Worm (Caenorhabditis elegans) whole organism, mixed stage, embryonic: ENCODE results near the gene cpg-19.

Experiments
- M03D4.4 ChIP-seq: sonication (generic microtip); optimal IDR thresholded peaks from 2 replicates; lab custom pipeline; 2017; ENCODE audit warnings: mild to moderate bottlenecking, missing genetic modification characterization, missing compliant biosample characterization
- bed-3 ChIP-seq: fragments of 200-800 bp; sonication (Bioruptor generic); optimal IDR thresholded peaks from 3 replicates; lab custom pipeline; 2018; ENCODE audit warnings: mild to moderate bottlenecking, missing genetic modification characterization, moderate library complexity, missing compliant biosample characterization
- blmp-1 ChIP-seq: fragments of 150-350 bp; optimal IDR thresholded peaks from 2 replicates; lab custom pipeline; 2014; ENCODE audit warnings: missing biosample characterization, missing genetic modification characterization
- ceh-39 ChIP-seq: fragments of 150-350 bp; optimal IDR thresholded peaks from 2 replicates; lab custom pipeline; 2014; ENCODE audit warnings: missing biosample characterization, missing genetic modification characterization
- ceh-83 ChIP-seq: fragments of 200-800 bp; sonication (Bioruptor generic); optimal IDR thresholded peaks from 2 replicates; lab custom pipeline; 2018; ENCODE audit warnings: mild to moderate bottlenecking, missing genetic modification characterization, missing compliant biosample characterization
- ces-1 ChIP-seq: fragments of 150-350 bp; optimal IDR thresholded peaks from 2 replicates; lab custom pipeline; 2014; ENCODE audit warnings: missing biosample characterization, missing genetic modification reagents, missing genetic modification characterization
- cnd-1 ChIP-seq: fragments of 200-800 bp; sonication (Bioruptor generic); optimal IDR thresholded peaks from 2 replicates; lab custom pipeline; 2018; ENCODE audit warnings: mild to moderate bottlenecking, missing genetic modification characterization, missing compliant biosample characterization
- drap-1 ChIP-seq: fragments of 200-800 bp; sonication (Bioruptor generic); optimal IDR thresholded peaks from 3 replicates; lab custom pipeline; 2018; ENCODE audit warnings: mild to moderate bottlenecking, missing genetic modification characterization, missing compliant biosample characterization
- elt-1 ChIP-seq: sonication (generic microtip); optimal IDR thresholded peaks from 2 replicates; lab custom pipeline; 2017; ENCODE audit warnings: missing genetic modification characterization, mild to moderate bottlenecking, missing compliant biosample characterization, antibody characterized with exemption, moderate library complexity, borderline replicate concordance; ENCODE audit not compliant: insufficient read depth
- elt-3 ChIP-seq: fragments of 150-350 bp; optimal IDR thresholded peaks from 2 replicates; lab custom pipeline; 2014; ENCODE audit warnings: missing biosample characterization, missing genetic modification characterization
- hlh-1 ChIP-seq: fragments of 150-350 bp; optimal IDR thresholded peaks from 2 replicates; lab custom pipeline; 2014; ENCODE audit warnings: missing biosample characterization, missing genetic modification reagents, missing genetic modification characterization
- lin-32 ChIP-seq: fragments of 200-800 bp; sonication (Bioruptor generic); optimal IDR thresholded peaks from 2 replicates; lab custom pipeline; 2018; ENCODE audit warnings: mild to moderate bottlenecking, missing genetic modification characterization, missing compliant biosample characterization
- lsy-2 ChIP-seq: fragments of 150-350 bp; optimal IDR thresholded peaks from 2 replicates; lab custom pipeline; 2014; ENCODE audit warnings: missing biosample characterization, missing genetic modification characterization
- mep-1 ChIP-seq: fragments of 150-350 bp; optimal IDR thresholded peaks from 2 replicates; lab custom pipeline; 2017; ENCODE audit warnings: missing biosample characterization, missing genetic modification reagents, missing genetic modification characterization, inconsistent platforms
- nhr-12 ChIP-seq: fragments of 150-350 bp; optimal IDR thresholded peaks from 2 replicates; lab custom pipeline; 2014; ENCODE audit warnings: missing biosample characterization, missing genetic modification characterization
- nhr-2 ChIP-seq: fragments of 150-350 bp; optimal IDR thresholded peaks from 2 replicates; lab custom pipeline; 2014; ENCODE audit warnings: missing biosample characterization, missing genetic modification characterization
- nhr-237 ChIP-seq: fragments of 150-350 bp; optimal IDR thresholded peaks from 2 replicates; lab custom pipeline; 2014; ENCODE audit warnings: missing biosample characterization, missing genetic modification characterization
- nhr-76 ChIP-seq: sonication (generic microtip); optimal IDR thresholded peaks from 2 replicates; lab custom pipeline; 2017; ENCODE audit warnings: missing biosample characterization, missing genetic modification characterization
- pha-4 ChIP-seq: fragments of 150-350 bp; optimal IDR thresholded peaks from 2 replicates; lab custom pipeline; 2018; ENCODE audit warnings: missing biosample characterization, missing genetic modification reagents, missing genetic modification characterization
- sem-2 ChIP-seq: fragments of 200-800 bp; sonication (Bioruptor generic); optimal IDR thresholded peaks from 2 replicates; lab custom pipeline; 2018; ENCODE audit warnings: mild to moderate bottlenecking, missing genetic modification characterization, missing compliant biosample characterization
- snpc-4 ChIP-seq: fragments of 150-350 bp; optimal IDR thresholded peaks from 2 replicates; lab custom pipeline; 2014; ENCODE audit warnings: missing biosample characterization, missing genetic modification characterization
- sptf-1 ChIP-seq: sonication (generic microtip); optimal IDR thresholded peaks from 2 replicates; lab custom pipeline; 2017; ENCODE audit warnings: mild to moderate bottlenecking, missing genetic modification characterization, moderate library complexity, missing compliant biosample characterization
- tbx-8 ChIP-seq: fragments of 200-800 bp; sonication (Bioruptor generic); optimal IDR thresholded peaks from 2 replicates; lab custom pipeline; 2018; ENCODE audit warnings: mild to moderate bottlenecking, missing genetic modification characterization, moderate library complexity, missing compliant biosample characterization
- unc-120 ChIP-seq: sonication (generic microtip); optimal IDR thresholded peaks from 2 replicates; lab custom pipeline; 2017; ENCODE audit warnings: missing genetic modification characterization, missing compliant biosample characterization; ENCODE audit not compliant: poor library complexity, severe bottlenecking
- unc-39 ChIP-seq: fragments of 150-350 bp; optimal IDR thresholded peaks from 2 replicates; lab custom pipeline; 2014; ENCODE audit warnings: missing biosample characterization, missing genetic modification characterization
- unc-62 ChIP-seq: fragments of 150-350 bp; optimal IDR thresholded peaks from 2 replicates; lab custom pipeline; 2014; ENCODE audit warnings: missing biosample characterization, missing genetic modification reagents, missing genetic modification characterization
- zip-8 ChIP-seq: fragments of 150-350 bp; optimal IDR thresholded peaks from 2 replicates; lab custom pipeline; 2014; ENCODE audit warnings: missing biosample characterization, missing genetic modification characterization
- ztf-11 ChIP-seq: fragments of 150-350 bp; optimal IDR thresholded peaks from 2 replicates; lab custom pipeline; 2014; ENCODE audit warnings: missing biosample characterization, missing genetic modification characterization

Gene cpg-19

ce11 chrX:16643246-16643645, 21.6 kb downstream of the cpg-19 start:
- TF ChIP-seq unc-62: no peak
- no peak for TF ChIP-seq pha-4 (tag; lab: Kevin White, UChicago)
- no peak for TF ChIP-seq bed-3 (GFP tag; lab: Kevin White, UChicago)
- TF ChIP-seq unc-120 (tag; lab: Kevin White, UChicago): no peak

DNA sequence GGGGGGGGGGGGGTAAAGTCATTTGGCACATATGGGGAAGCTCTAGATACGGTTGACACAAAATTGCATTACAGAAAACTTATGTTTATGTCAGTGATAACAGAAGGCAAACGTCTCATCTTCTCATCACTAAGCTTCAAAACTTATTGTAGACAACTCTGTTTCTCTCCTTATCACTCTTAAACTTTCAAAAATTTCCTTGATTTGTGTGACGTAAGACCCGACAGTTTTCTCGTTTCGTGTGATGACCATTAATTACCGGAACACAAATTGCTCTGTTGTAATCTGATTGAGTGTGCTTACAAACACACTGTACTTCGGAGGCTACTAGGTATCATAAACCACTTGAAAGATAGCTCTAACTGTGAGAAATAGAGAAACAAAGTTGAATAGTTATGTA, 23.3 kb downstream of the cpg-19 start:
- TF ChIP-seq pha-4 (tag; lab: Kevin White, UChicago) (no peak), nhr-237 (no peak), ceh-83 (no peak), sptf-1 (tag; lab: Kevin White, UChicago) (no peak), nhr-2 (tag; lab: Kevin White, UChicago) (no peak), hlh-1 (tag; lab: Kevin White, UChicago) (no peak), elt-1 (tag; lab: Kevin White, UChicago) (no peak), unc-39 (tag; lab: Kevin White, UChicago) (no peak), mep-1 (tag; lab: Kevin White, UChicago) (no peak), snpc-4 (tag; lab: Kevin White, UChicago) (no peak), ztf-11 (tag; lab: Kevin White, UChicago) (no peak)

DNA sequence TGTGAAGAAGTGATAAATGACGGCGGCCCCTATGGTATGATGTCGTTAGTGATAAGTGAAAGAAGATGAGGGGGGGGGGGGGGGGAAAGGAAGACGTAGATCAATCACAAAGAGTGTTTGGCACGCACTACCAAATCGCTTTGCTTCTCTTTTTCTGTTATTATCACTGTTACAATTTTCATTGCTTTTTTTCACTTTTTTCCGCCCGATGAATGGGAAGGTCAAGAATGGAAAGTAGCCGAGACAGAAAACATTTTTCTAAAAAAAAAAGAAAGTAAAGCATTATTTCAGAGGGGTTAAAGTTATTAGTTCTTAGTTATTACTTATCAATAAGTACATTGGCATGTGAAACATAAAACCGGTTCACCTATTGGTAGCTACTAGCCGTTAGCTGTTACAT, 25.6 kb downstream of the cpg-19 start:
- TF ChIP-seq zip-8 (no peak), drap-1 (GFP tag; lab: Kevin White, UChicago) (no peak), mep-1 (tag; lab: Kevin White, UChicago) (no peak), cnd-1 (tag; lab: Kevin White, UChicago) (no peak), bed-3 (GFP tag; lab: Kevin White, UChicago) (no peak), tbx-8 (GFP tag; lab: Kevin White, UChicago) (no peak), pha-4 (tag; lab: Kevin White, UChicago) (no peak), M03D4.4 (tag; lab: Kevin White, UChicago) (no peak), unc-120 (tag; lab: Kevin White, UChicago) (no peak), elt-1 (tag; lab: Kevin White, UChicago) (no peak), ceh-39 (no peak), nhr-76 (tag; lab: Kevin White, UChicago) (no peak), elt-3 (no peak), unc-39 (tag; lab: Kevin White, UChicago) (no peak), sem-2 (no peak), blmp-1 (tag; lab: Kevin White, UChicago) (no peak), ces-1 (GFP tag; lab: Kevin White, UChicago) (no peak)

ce11 chrX:16648773-16649172, 27.2 kb downstream of the cpg-19 start:
- TF ChIP-seq nhr-12 (tag; lab: Kevin White, UChicago) (no peak), ces-1 (GFP tag; lab: Kevin White, UChicago) (peak; percentile 80)

ce11 chrX:16650600-16650999, 29.0 kb downstream of the cpg-19 start:
- TF ChIP-seq nhr-12 (tag; lab: Kevin White, UChicago) (no peak), lin-32 (GFP tag; lab: Kevin White, UChicago) (no peak), pha-4 (tag; lab: Kevin White, UChicago) (no peak), hlh-1 (tag; lab: Kevin White, UChicago) (no peak)

DNA sequence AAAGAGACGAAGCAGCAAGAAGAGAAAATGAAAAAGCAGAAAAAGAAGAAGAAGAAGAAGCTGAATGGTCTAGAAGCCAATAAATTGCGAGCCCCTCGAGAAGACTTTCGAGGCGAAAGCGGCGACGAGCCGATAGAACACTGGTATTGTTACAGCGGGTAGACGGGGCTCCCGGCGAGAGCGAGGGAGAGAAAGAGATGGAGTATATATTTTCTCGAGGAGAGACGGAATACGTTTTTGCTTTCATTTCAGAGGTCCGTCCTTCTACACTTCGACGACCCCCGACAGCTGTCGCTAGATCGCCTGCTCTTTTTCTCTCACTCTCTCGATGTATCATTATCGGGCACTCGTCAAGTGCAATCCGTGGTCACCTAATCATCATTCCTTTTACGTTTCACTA, 33.7 kb downstream of the cpg-19 start:
- TF ChIP-seq unc-62 (peak; percentile 50), lsy-2 (no peak), cnd-1 (tag; lab: Kevin White, UChicago) (no peak), lin-32 (GFP tag; lab: Kevin White, UChicago) (no peak), hlh-1 (tag; lab: Kevin White, UChicago) (peak; percentile 95), unc-120 (tag; lab: Kevin White, UChicago) (peak; percentile 69), M03D4.4 (tag; lab: Kevin White, UChicago) (no peak)
